Fruit fly (Drosophila melanogaster) whole organism, embryonic: ENCODE results near the gene Rpn9.

Source experiments
- Blimp-1 ChIP-seq: fragments of 200-800 bp; sonication (Bioruptor generic); optimal IDR thresholded peaks from 3 replicates; lab custom pipeline; 2018; ENCODE audit warnings: missing biosample characterization, missing genetic modification characterization, mild to moderate bottlenecking, moderate library complexity, missing genetic modification reagents
- CG10147 ChIP-seq: fragments of 200-800 bp; sonication (Bioruptor generic); optimal IDR thresholded peaks from 2 replicates; lab custom pipeline; 2019; ENCODE audit warnings: missing biosample characterization, mild to moderate bottlenecking, missing genetic modification characterization, moderate library complexity
- CG10209 ChIP-seq: fragments of 200-800 bp; sonication (Bioruptor generic); optimal IDR thresholded peaks from 3 replicates; lab custom pipeline; 2017; ENCODE audit warnings: missing biosample characterization, mild to moderate bottlenecking, missing genetic modification characterization, missing genetic modification reagents
- CG10366 ChIP-seq: fragments of 200-800 bp; sonication (Bioruptor generic); IDR thresholded peaks from 2 replicates; pipeline ENCODE4 v1.3.6; 2022; ENCODE audit warnings: missing biosample characterization, missing genetic modification characterization
- CG11456 ChIP-seq: fragments of 200-800 bp; sonication (Bioruptor generic); IDR thresholded peaks from 3 replicates; pipeline ENCODE4 v1.3.6; 2022; ENCODE audit warnings: missing biosample characterization, missing genetic modification characterization
- CG12071 ChIP-seq: fragments of 200-800 bp; sonication (Bioruptor generic); optimal IDR thresholded peaks from 3 replicates; lab custom pipeline; 2018; ENCODE audit warnings: missing biosample characterization, mild to moderate bottlenecking, missing genetic modification characterization
- CG12236 ChIP-seq: fragments of 200-800 bp; sonication (Bioruptor generic); optimal IDR thresholded peaks from 2 replicates; lab custom pipeline; 2016; ENCODE audit warnings: missing biosample characterization, missing genetic modification characterization
- CG12769 ChIP-seq: fragments of 200-800 bp; sonication (Bioruptor generic); optimal IDR thresholded peaks from 2 replicates; lab custom pipeline; 2019; ENCODE audit warnings: missing biosample characterization, mild to moderate bottlenecking, missing genetic modification characterization, moderate library complexity
- CG13287 ChIP-seq: fragments of 200-800 bp; sonication (Bioruptor generic); IDR thresholded peaks from 2 replicates; pipeline ENCODE4 v1.3.6; 2022; ENCODE audit warnings: missing biosample characterization, missing genetic modification characterization; ENCODE audit not compliant: partially characterized antibody
- CG17385 ChIP-seq: fragments of 200-800 bp; sonication (Bioruptor generic); optimal IDR thresholded peaks from 3 replicates; lab custom pipeline; 2018; ENCODE audit warnings: missing biosample characterization, mild to moderate bottlenecking, missing genetic modification characterization
- CG31388 ChIP-seq: fragments of 200-800 bp; sonication (Bioruptor generic); optimal IDR thresholded peaks from 2 replicates; lab custom pipeline; 2016; ENCODE audit warnings: missing biosample characterization, missing genetic modification characterization
- CG31441 ChIP-seq: fragments of 200-800 bp; sonication (Bioruptor generic); IDR thresholded peaks from 2 replicates; pipeline ENCODE4 v1.3.6; 2022; ENCODE audit warnings: missing biosample characterization, missing genetic modification characterization
- CG33213 ChIP-seq: fragments of 200-800 bp; sonication (Bioruptor generic); optimal IDR thresholded peaks from 3 replicates; lab custom pipeline; 2016; ENCODE audit warnings: missing biosample characterization, missing genetic modification characterization
- CG3726 ChIP-seq: fragments of 200-800 bp; sonication (Bioruptor generic); IDR thresholded peaks from 3 replicates; pipeline ENCODE4, ENCODE4 v1.3.6; 2022; ENCODE audit warnings: missing biosample characterization, missing genetic modification characterization
- CG4730 ChIP-seq: fragments of 200-800 bp; sonication (Bioruptor generic); IDR thresholded peaks from 2 replicates; pipeline ENCODE4 v1.3.6; 2022; ENCODE audit warnings: missing biosample characterization, missing genetic modification characterization
- CG8359 ChIP-seq: fragments of 200-800 bp; sonication (Bioruptor generic); optimal IDR thresholded peaks from 2 replicates; lab custom pipeline; 2017; ENCODE audit warnings: missing biosample characterization, mild to moderate bottlenecking, missing genetic modification characterization, borderline replicate concordance
- CG9932 ChIP-seq: fragments of 200-800 bp; sonication (Bioruptor generic); IDR thresholded peaks from 2 replicates; pipeline ENCODE4 v1.3.6; 2022; ENCODE audit warnings: missing biosample characterization, missing genetic modification characterization
- CTCF ChIP-seq: fragments of 200-800 bp; sonication (Bioruptor generic); optimal IDR thresholded peaks from 2 replicates; lab custom pipeline; 2017; ENCODE audit warnings: missing biosample characterization, mild to moderate bottlenecking, missing genetic modification characterization, moderate library complexity
- Deaf1 ChIP-seq: fragments of 200-800 bp; optimal IDR thresholded peaks from 3 replicates; lab custom pipeline; 2019; ENCODE audit warnings: missing biosample characterization, mild to moderate bottlenecking, missing genetic modification characterization, moderate library complexity
- bbx ChIP-seq: fragments of 200-800 bp; sonication (Bioruptor generic); IDR thresholded peaks from 2 replicates; pipeline ENCODE4 v1.3.6; 2022; ENCODE audit warnings: missing biosample characterization, missing genetic modification characterization; ENCODE audit not compliant: partially characterized antibody
- cg ChIP-seq: fragments of 200-800 bp; sonication (Bioruptor generic); optimal IDR thresholded peaks from 3 replicates; lab custom pipeline; 2019; ENCODE audit warnings: missing biosample characterization, mild to moderate bottlenecking, missing genetic modification characterization, moderate library complexity
- cwo ChIP-seq: fragments of 200-800 bp; sonication (Bioruptor generic); optimal IDR thresholded peaks from 3 replicates; lab custom pipeline; 2017; ENCODE audit warnings: missing biosample characterization, missing genetic modification characterization, mild to moderate bottlenecking, moderate library complexity, missing genetic modification reagents
- exex ChIP-seq: fragments of 200-800 bp; sonication (Bioruptor generic); optimal IDR thresholded peaks from 4 replicates; lab custom pipeline; 2018; ENCODE audit warnings: missing biosample characterization, mild to moderate bottlenecking, missing genetic modification characterization, moderate library complexity
- fd3F ChIP-seq: fragments of 200-800 bp; sonication (Bioruptor generic); optimal IDR thresholded peaks from 2 replicates; lab custom pipeline; 2018; ENCODE audit warnings: missing biosample characterization, mild to moderate bottlenecking, missing genetic modification characterization, moderate library complexity
- grau ChIP-seq: fragments of 200-800 bp; optimal IDR thresholded peaks from 3 replicates; lab custom pipeline; 2019; ENCODE audit warnings: missing biosample characterization, mild to moderate bottlenecking, missing genetic modification characterization, moderate library complexity
- grn ChIP-seq: fragments of 200-800 bp; sonication (Bioruptor generic); optimal IDR thresholded peaks from 3 replicates; lab custom pipeline; 2017; ENCODE audit warnings: missing biosample characterization, missing genetic modification characterization
- gsb-n ChIP-seq: fragments of 200-800 bp; sonication (Bioruptor generic); optimal IDR thresholded peaks from 3 replicates; lab custom pipeline; 2018; ENCODE audit warnings: missing biosample characterization, mild to moderate bottlenecking, missing genetic modification characterization
- jigr1 ChIP-seq: fragments of 200-800 bp; sonication (Bioruptor generic); IDR thresholded peaks from 3 replicates; pipeline ENCODE4 v1.3.6; 2022; ENCODE audit warnings: missing biosample characterization, missing genetic modification characterization
- kay ChIP-seq: fragments of 200-800 bp; sonication (Bioruptor generic); optimal IDR thresholded peaks from 2 replicates; lab custom pipeline; 2016; ENCODE audit warnings: missing biosample characterization, missing genetic modification characterization
- nau ChIP-seq: fragments of 200-800 bp; sonication (Bioruptor generic); optimal IDR thresholded peaks from 3 replicates; lab custom pipeline; 2017; ENCODE audit warnings: missing biosample characterization, mild to moderate bottlenecking, missing genetic modification characterization, missing genetic modification reagents
- oc ChIP-seq: fragments of 200-800 bp; sonication (Bioruptor generic); optimal IDR thresholded peaks from 2 replicates; lab custom pipeline; 2018; ENCODE audit warnings: missing biosample characterization, mild to moderate bottlenecking, missing genetic modification characterization, moderate library complexity
- otp ChIP-seq: fragments of 200-800 bp; sonication (Bioruptor generic); IDR thresholded peaks from 3 replicates; pipeline ENCODE4, ENCODE4 v1.3.6; 2022; ENCODE audit warnings: missing biosample characterization, missing genetic modification characterization
- p53 ChIP-seq: fragments of 200-800 bp; sonication (Bioruptor generic); optimal IDR thresholded peaks from 2 replicates; lab custom pipeline; 2016; ENCODE audit warnings: missing biosample characterization, missing genetic modification characterization
- run ChIP-seq: fragments of 200-800 bp; sonication (Bioruptor generic); optimal IDR thresholded peaks from 3 replicates; lab custom pipeline; 2018; ENCODE audit warnings: missing biosample characterization, mild to moderate bottlenecking, missing genetic modification characterization
- salm ChIP-seq: fragments of 200-800 bp; sonication (Bioruptor generic); optimal IDR thresholded peaks from 2 replicates; lab custom pipeline; 2018; ENCODE audit warnings: missing biosample characterization, mild to moderate bottlenecking, missing genetic modification characterization
- sc ChIP-seq, 3 experiments: fragments of >200 bp in 2 of 3; fragments of 200-800 bp in 1 of 3; sonication (Bioruptor generic) in 1 of 3; optimal IDR thresholded peaks; 2 replicates in 2 of 3; 3 replicates in 1 of 3; lab custom pipeline; 2017; ENCODE audit warnings: mild to moderate bottlenecking in 1 of 3, missing biosample characterization in 1 of 3, missing genetic modification characterization in 1 of 3, missing genetic modification reagents in 1 of 3
- vvl ChIP-seq: fragments of 200-800 bp; sonication (Bioruptor generic); IDR thresholded peaks from 2 replicates; pipeline ENCODE4 v1.3.6; 2022; ENCODE audit warnings: missing biosample characterization, missing genetic modification characterization

The Rpn9 gene

DNA sequence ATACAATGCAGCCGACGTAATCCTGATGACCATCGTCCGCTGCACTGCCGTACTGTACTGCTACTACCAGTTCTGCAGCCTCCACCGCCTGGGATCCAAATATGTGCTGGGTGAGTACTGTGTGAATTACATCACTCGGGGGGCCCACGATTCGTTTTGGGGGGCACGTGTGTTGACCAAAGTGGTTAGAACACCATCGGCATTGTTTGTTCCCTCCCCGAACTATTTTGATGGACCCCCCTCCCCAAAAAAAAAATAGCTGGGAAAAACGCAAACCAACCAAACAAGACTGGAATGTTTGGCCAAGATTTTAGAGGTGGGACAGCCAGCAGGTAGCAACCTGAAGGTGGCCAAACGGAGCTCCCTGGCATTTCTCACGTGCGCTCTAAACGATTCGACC is 14.2 kb upstream of the Rpn9 start:
- TF ChIP-seq CG10366 = no peak
- TF ChIP-seq gsb-n (tag; lab: Kevin White, UChicago) = no peak
- TF ChIP-seq cwo (GFP tag; lab: Kevin White, UChicago) = peak; percentile 57
- TF ChIP-seq jigr1 = no peak
- TF ChIP-seq otp (GFP tag; lab: Robert Waterston, UW) = peak; percentile 31; the same call in 1 of the 3 replicates
- TF ChIP-seq, all 482 proteins: peak for 2

- no peak for TF ChIP-seq CG17385
- no peak for TF ChIP-seq CG4730
- TF ChIP-seq CG31441 = no peak
- peak; percentile 13 for TF ChIP-seq CG12769 (tag; lab: Kevin White, UChicago)
- TF ChIP-seq CTCF = no peak
- no peak for TF ChIP-seq otp (GFP tag; lab: Robert Waterston, UW)
- peak; percentile 91 for TF ChIP-seq Blimp-1 (GFP tag; lab: Kevin White, UChicago)
- no peak for TF ChIP-seq CG11456 (GFP tag; lab: Robert Waterston, UW)
- TF ChIP-seq grau (tag; lab: Kevin White, UChicago) = no peak
- peak; percentile 50; the same call in 1 of the 2 replicates for TF ChIP-seq vvl (GFP tag; lab: Robert Waterston, UW)
- TF ChIP-seq oc (tag; lab: Kevin White, UChicago) = peak; percentile 4
- TF ChIP-seq salm (tag; lab: Kevin White, UChicago) = no peak
- TF ChIP-seq CG13287 = no peak
- no peak for TF ChIP-seq sc (optimal IDR thresholded peaks at IDR 0.05; lab: Kevin White, UChicago)
- no peak for TF ChIP-seq sc (GFP tag; optimal IDR thresholded peaks at IDR 0.05; lab: Kevin White, UChicago)
- TF ChIP-seq p53 (GFP tag; lab: Kevin White, UChicago) = no peak
- no peak for TF ChIP-seq CG10366
- TF ChIP-seq grn = peak; percentile 33
- TF ChIP-seq CG10209 (GFP tag; lab: Kevin White, UChicago) = no peak
- no peak for TF ChIP-seq CG12236
- no peak for TF ChIP-seq CG10147 (GFP tag; lab: Kevin White, UChicago)
- TF ChIP-seq fd3F (GFP tag; lab: Kevin White, UChicago) = no peak
- TF ChIP-seq CG9932 (GFP tag; lab: Robert Waterston, UW) = no peak
- no peak for TF ChIP-seq CG12071 (GFP tag; lab: Kevin White, UChicago)
- TF ChIP-seq CG33213 (GFP tag; lab: Kevin White, UChicago) = no peak
- TF ChIP-seq kay (GFP tag; lab: Kevin White, UChicago) = no peak
- TF ChIP-seq exex (tag; lab: Kevin White, UChicago) = no peak
- TF ChIP-seq CG8359 (GFP tag; lab: Kevin White, UChicago) = no peak
- no peak for TF ChIP-seq CG31388 (GFP tag; lab: Kevin White, UChicago)
- TF ChIP-seq CG3726 (GFP tag; lab: Robert Waterston, UW) = no peak
- no peak for TF ChIP-seq Deaf1 (tag; lab: Kevin White, UChicago)
- no peak for TF ChIP-seq bbx (GFP tag; lab: Robert Waterston, UW)
- peak; percentile 12 for TF ChIP-seq run (tag; lab: Kevin White, UChicago)
- no peak for TF ChIP-seq nau
- no peak for TF ChIP-seq cg
- TF ChIP-seq, all 482 proteins: peak for 6
Measured at dm6 chr3R:23740968-23741367, 7.7 kb upstream of the Rpn9 start.
